Worm (Caenorhabditis elegans): ENCODE data around the gene F07H5.10.

Gene F07H5.10

ce11 chrII:8817225-8817624 lies 8.8 kb upstream of the F07H5.10 start:
- TF ChIP-seq ztf-11 (tag; optimal IDR thresholded peaks at IDR 0.05) (no peak), ZK546.5 (tag; optimal IDR thresholded peaks at IDR 0.05) (no peak), gmeb-1 (tag; optimal IDR thresholded peaks at IDR 0.05) (no peak), crh-2 (tag; optimal IDR thresholded peaks at IDR 0.05) (peak; percentile 31), lin-13 (GFP tag; optimal IDR thresholded peaks at IDR 0.05) (no peak), nhr-23 (tag; optimal IDR thresholded peaks at IDR 0.05) (no peak), nhr-6 (tag; optimal IDR thresholded peaks at IDR 0.05) (no peak), unc-39 (tag; optimal IDR thresholded peaks at IDR 0.05) (no peak), alr-1 (tag; optimal IDR thresholded peaks at IDR 0.05) (no peak), nhr-77 (tag; optimal IDR thresholded peaks at IDR 0.05) (no peak), ceh-82 (tag; optimal IDR thresholded peaks at IDR 0.05) (no peak), unc-62 (GFP tag; optimal IDR thresholded peaks at IDR 0.05) (no peak), C34F6.9 (tag; optimal IDR thresholded peaks at IDR 0.05) (no peak), sma-3 (GFP tag; optimal IDR thresholded peaks at IDR 0.05) (peak; percentile 51), lin-39 (tag; optimal IDR thresholded peaks at IDR 0.05) (no peak), ztf-1 (GFP tag; conservative IDR thresholded peaks at IDR 0.05) (no peak), aly-2 (tag; optimal IDR thresholded peaks at IDR 0.05) (no peak), sma-9 (GFP tag; optimal IDR thresholded peaks at IDR 0.05) (no peak), sma-9 (tag; optimal IDR thresholded peaks at IDR 0.05) (no peak), elt-3 (tag; optimal IDR thresholded peaks at IDR 0.05) (no peak), elt-1 (tag; optimal IDR thresholded peaks at IDR 0.05) (no peak), unc-55 (GFP tag; optimal IDR thresholded peaks at IDR 0.05) (no peak), nhr-25 (tag; optimal IDR thresholded peaks at IDR 0.05) (peak; percentile 59), ceh-16 (tag; optimal IDR thresholded peaks at IDR 0.05) (no peak), nhr-21 (tag; optimal IDR thresholded peaks at IDR 0.05) (peak; percentile 85), skn-1 (tag; optimal IDR thresholded peaks at IDR 0.05) (no peak), mbf-1 (tag; optimal IDR thresholded peaks at IDR 0.05) (no peak), Y55F3AM.14 (GFP tag; optimal IDR thresholded peaks at IDR 0.05) (no peak), dmd-4 (tag; optimal IDR thresholded peaks at IDR 0.05) (no peak), R02D3.7 (tag; optimal IDR thresholded peaks at IDR 0.05) (no peak), blmp-1 (tag; optimal IDR thresholded peaks at IDR 0.05; ENCODE audit: insufficient read depth) (peak; percentile 12), sem-4 (tag; optimal IDR thresholded peaks at IDR 0.05) (peak; percentile 56), nhr-11 (tag; optimal IDR thresholded peaks at IDR 0.05) (no peak), F13H6.1 (tag; optimal IDR thresholded peaks at IDR 0.05) (no peak), snpc-4 (tag; optimal IDR thresholded peaks at IDR 0.05) (no peak), ztf-4 (tag; optimal IDR thresholded peaks at IDR 0.05) (peak; percentile 33), zag-1 (tag; optimal IDR thresholded peaks at IDR 0.05) (no peak), lsy-2 (tag; optimal IDR thresholded peaks at IDR 0.05) (peak in 1 of 2 experiments; percentile 16), nhr-237 (tag; optimal IDR thresholded peaks at IDR 0.05) (no peak), mdl-1 (tag; optimal IDR thresholded peaks at IDR 0.05) (no peak), mab-5 (tag; optimal IDR thresholded peaks at IDR 0.05) (no peak), peb-1 (tag; optimal IDR thresholded peaks at IDR 0.05) (no peak), fos-1 (tag; optimal IDR thresholded peaks at IDR 0.05) (no peak), nhr-12 (tag; optimal IDR thresholded peaks at IDR 0.05) (no peak), egl-27 (tag; optimal IDR thresholded peaks at IDR 0.05) (no peak), ama-1 (optimal IDR thresholded peaks at IDR 0.05) (no peak), nhr-129 (tag; optimal IDR thresholded peaks at IDR 0.05) (no peak), nhr-10 (tag; optimal IDR thresholded peaks at IDR 0.05) (no peak), lin-11 (tag; optimal IDR thresholded peaks at IDR 0.05) (no peak)

ce11 chrII:8814231-8814630 lies 5.8 kb upstream of the F07H5.10 start:
- TF ChIP-seq nhr-25 (tag; optimal IDR thresholded peaks at IDR 0.05) (peak; percentile 4), ceh-16 (tag; optimal IDR thresholded peaks at IDR 0.05) (no peak)
